Fruit fly (Drosophila melanogaster) Kc167 (cell line): ENCODE measurements around the gene CG32713.

ENCODE experiments used
- Myc ChIP-seq: fragments of >200 bp; optimal IDR thresholded peaks from 2 replicates; lab custom pipeline; 2017; ENCODE audit warnings: missing external identifiers
- Sin3A ChIP-seq: fragments of >200 bp; optimal IDR thresholded peaks from 2 replicates; lab custom pipeline; 2018; ENCODE audit warnings: missing external identifiers
- h ChIP-seq: fragments of >200 bp; optimal IDR thresholded peaks from 3 replicates; lab custom pipeline; 2018; ENCODE audit warnings: missing external identifiers
- insv ChIP-seq: fragments of >200 bp; optimal IDR thresholded peaks from 3 replicates; lab custom pipeline; 2018; ENCODE audit warnings: missing external identifiers
- psq ChIP-seq: fragments of >200 bp; optimal IDR thresholded peaks from 2 replicates; lab custom pipeline; 2017; ENCODE audit warnings: missing external identifiers
- ttk ChIP-seq: sonication (Bioruptor generic); optimal IDR thresholded peaks from 2 replicates; lab custom pipeline; 2017; ENCODE audit warnings: missing external identifiers

dm6 chrX:8490291-8490975, 33.0 kb upstream of the CG32713 start:
- TF ChIP-seq psq (lab: Kevin White, UChicago) (no peak), Myc (lab: Kevin White, UChicago) (no peak), Sin3A (lab: Kevin White, UChicago) (no peak), ttk (lab: Kevin White, UChicago) (no peak), insv (no peak), h (lab: Kevin White, UChicago) (no peak)
